Worm (Caenorhabditis elegans) whole organism, young adult: ENCODE measurements around the gene cwp-1.

Experiments used
- B0261.1 ChIP-seq: sonication (generic microtip); optimal IDR thresholded peaks from 2 replicates; lab custom pipeline; 2016; ENCODE audit warnings: mild to moderate bottlenecking, missing genetic modification characterization, moderate library complexity, missing compliant biosample characterization
- D2030.7 ChIP-seq: fragments of 200-800 bp; sonication (Bioruptor generic); IDR thresholded peaks from 2 replicates; pipeline ENCODE4 v1.3.6; 2022; ENCODE audit warnings: missing genetic modification reagents, missing genetic modification characterization, missing compliant biosample characterization
- F22D6.2 ChIP-seq: sonication (generic microtip); optimal IDR thresholded peaks from 2 replicates; lab custom pipeline; 2016; ENCODE audit warnings: mild to moderate bottlenecking, missing genetic modification characterization, missing compliant biosample characterization
- F33H1.4 ChIP-seq: fragments of 200-800 bp; sonication (Bioruptor generic); IDR thresholded peaks from 2 replicates; pipeline ENCODE4 v1.3.6; 2022; ENCODE audit warnings: missing genetic modification reagents, missing genetic modification characterization, missing compliant biosample characterization
- F37B4.10 ChIP-seq: fragments of 200-800 bp; sonication (Bioruptor generic); IDR thresholded peaks from 2 replicates; pipeline ENCODE4 v1.3.6; 2022; ENCODE audit warnings: missing genetic modification characterization, missing compliant biosample characterization
- F49E8.2 ChIP-seq: sonication (generic microtip); optimal IDR thresholded peaks from 3 replicates; lab custom pipeline; 2017; ENCODE audit warnings: missing genetic modification characterization, mild to moderate bottlenecking, missing compliant biosample characterization, antibody characterized with exemption, moderate library complexity; ENCODE audit not compliant: insufficient read depth
- F52B5.7 ChIP-seq: sonication (generic microtip); optimal IDR thresholded peaks from 2 replicates; lab custom pipeline; 2016; ENCODE audit warnings: mild to moderate bottlenecking, missing genetic modification characterization, missing compliant biosample characterization
- K11D2.4 ChIP-seq: fragments of 200-800 bp; sonication (Bioruptor generic); IDR thresholded peaks from 2 replicates; pipeline ENCODE4 v1.3.6; 2022; ENCODE audit warnings: missing genetic modification reagents, missing genetic modification characterization, missing compliant biosample characterization
- K12H6.12 ChIP-seq: fragments of 200-800 bp; sonication (Bioruptor generic); optimal IDR thresholded peaks from 2 replicates; lab custom pipeline; 2018; ENCODE audit warnings: mild to moderate bottlenecking, missing genetic modification characterization, missing compliant biosample characterization
- Y53G8AR.9 ChIP-seq: fragments of 200-800 bp; sonication (Bioruptor generic); conservative IDR thresholded peaks from 2 replicates; pipeline ENCODE4 v1.3.6; 2022; ENCODE audit warnings: missing genetic modification reagents, missing genetic modification characterization, missing compliant biosample characterization
- ZK185.1 ChIP-seq: sonication (generic microtip); optimal IDR thresholded peaks from 2 replicates; lab custom pipeline; 2016; ENCODE audit warnings: mild to moderate bottlenecking, missing genetic modification characterization, missing compliant biosample characterization; ENCODE audit not compliant: poor library complexity, severe bottlenecking
- atf-7 ChIP-seq: sonication (generic microtip); optimal IDR thresholded peaks from 2 replicates; lab custom pipeline; 2017; ENCODE audit warnings: mild to moderate bottlenecking, missing genetic modification characterization, missing compliant biosample characterization
- attf-5 ChIP-seq: fragments of 200-800 bp; sonication (Bioruptor generic); optimal IDR thresholded peaks from 2 replicates; lab custom pipeline; 2018; ENCODE audit warnings: mild to moderate bottlenecking, missing genetic modification characterization, missing compliant biosample characterization
- attf-6 ChIP-seq: fragments of 200-800 bp; sonication (Bioruptor generic); IDR thresholded peaks from 2 replicates; pipeline ENCODE4 v1.3.6; 2022; ENCODE audit warnings: missing genetic modification reagents, missing genetic modification characterization, missing compliant biosample characterization
- bed-2 ChIP-seq: fragments of 200-800 bp; sonication (Bioruptor generic); IDR thresholded peaks from 2 replicates; pipeline ENCODE4 v1.3.6; 2022; ENCODE audit warnings: missing genetic modification reagents, missing genetic modification characterization, missing compliant biosample characterization
- ccch-3 ChIP-seq: fragments of 200-800 bp; sonication (Bioruptor generic); optimal IDR thresholded peaks from 2 replicates; lab custom pipeline; 2018; ENCODE audit warnings: mild to moderate bottlenecking, missing genetic modification characterization, missing compliant biosample characterization
- ceh-91 ChIP-seq: fragments of 200-800 bp; sonication (Bioruptor generic); IDR thresholded peaks from 2 replicates; pipeline ENCODE4 v1.3.6; 2022; ENCODE audit warnings: missing genetic modification reagents, missing genetic modification characterization, missing compliant biosample characterization
- die-1 ChIP-seq: sonication (generic microtip); optimal IDR thresholded peaks from 2 replicates; lab custom pipeline; 2016; ENCODE audit warnings: missing genotype, mild to moderate bottlenecking, missing genetic modification characterization, missing compliant biosample characterization
- dpff-1 ChIP-seq: sonication (generic microtip); optimal IDR thresholded peaks from 2 replicates; lab custom pipeline; 2017; ENCODE audit warnings: mild to moderate bottlenecking, missing genetic modification characterization, missing compliant biosample characterization
- efl-1 ChIP-seq: fragments of 150-350 bp; optimal IDR thresholded peaks from 2 replicates; lab custom pipeline; 2014; ENCODE audit warnings: missing biosample characterization, missing genetic modification reagents, missing genetic modification characterization
- ekl-4 ChIP-seq: fragments of 200-800 bp; sonication (Bioruptor generic); IDR thresholded peaks from 2 replicates; pipeline ENCODE4 v1.3.6; 2022; ENCODE audit warnings: missing genetic modification reagents, missing genetic modification characterization, missing compliant biosample characterization
- fkh-3 ChIP-seq: sonication (generic microtip); optimal IDR thresholded peaks from 2 replicates; lab custom pipeline; 2016; ENCODE audit warnings: mild to moderate bottlenecking, missing genetic modification characterization, missing compliant biosample characterization
- hmg-1.2 ChIP-seq: fragments of 200-800 bp; sonication (Bioruptor generic); IDR thresholded peaks from 2 replicates; pipeline ENCODE4 v1.3.6; 2022; ENCODE audit warnings: missing genetic modification reagents, missing genetic modification characterization, missing compliant biosample characterization
- hrde-1 ChIP-seq: sonication (generic microtip); optimal IDR thresholded peaks from 2 replicates; lab custom pipeline; 2016; ENCODE audit warnings: missing genetic modification characterization, mild to moderate bottlenecking, missing compliant biosample characterization, moderate library complexity, missing genotype, missing genetic modification reagents, borderline replicate concordance
- lag-1 ChIP-seq: fragments of 200-800 bp; sonication (Bioruptor generic); IDR thresholded peaks from 2 replicates; pipeline ENCODE4 v1.3.6; 2022; ENCODE audit warnings: missing genetic modification reagents, missing genetic modification characterization, missing compliant biosample characterization
- lin-26 ChIP-seq: fragments of 200-800 bp; sonication (Bioruptor generic); IDR thresholded peaks from 2 replicates; pipeline ENCODE4 v1.3.6; 2022; ENCODE audit warnings: missing genetic modification reagents, missing genetic modification characterization, missing compliant biosample characterization
- lin-40 ChIP-seq: sonication (generic microtip); optimal IDR thresholded peaks from 2 replicates; lab custom pipeline; 2016; ENCODE audit warnings: missing genetic modification characterization, mild to moderate bottlenecking, missing compliant biosample characterization, missing genotype, missing genetic modification reagents
- lsl-1 ChIP-seq: fragments of 200-800 bp; sonication (Bioruptor generic); optimal IDR thresholded peaks from 2 replicates; lab custom pipeline; 2018; ENCODE audit warnings: mild to moderate bottlenecking, missing genetic modification characterization, moderate library complexity, missing compliant biosample characterization
- lsy-27 ChIP-seq: sonication (generic microtip); optimal IDR thresholded peaks from 2 replicates; lab custom pipeline; 2017; ENCODE audit warnings: missing genetic modification characterization, mild to moderate bottlenecking, missing compliant biosample characterization, antibody characterized with exemption, missing genotype, borderline replicate concordance; ENCODE audit not compliant: insufficient read depth
- madf-6 ChIP-seq: fragments of 200-800 bp; sonication (Bioruptor generic); IDR thresholded peaks from 2 replicates; pipeline ENCODE4 v1.3.6; 2022; ENCODE audit warnings: missing genetic modification reagents, missing genetic modification characterization, missing compliant biosample characterization
- madf-8 ChIP-seq: fragments of 200-800 bp; sonication (Bioruptor generic); conservative IDR thresholded peaks from 2 replicates; pipeline ENCODE4 v1.3.6; 2022; ENCODE audit warnings: missing genetic modification reagents, missing genetic modification characterization, missing compliant biosample characterization
- mcd-1 ChIP-seq: fragments of 200-800 bp; sonication (Bioruptor generic); IDR thresholded peaks from 2 replicates; pipeline ENCODE4 v1.3.6; 2022; ENCODE audit warnings: missing genetic modification reagents, missing genetic modification characterization, missing compliant biosample characterization
- mel-28 ChIP-seq: sonication (generic microtip); optimal IDR thresholded peaks from 2 replicates; lab custom pipeline; 2016; ENCODE audit warnings: borderline replicate concordance, mild to moderate bottlenecking, missing genetic modification characterization, missing compliant biosample characterization
- nfya-1 ChIP-seq: sonication (generic microtip); optimal IDR thresholded peaks from 2 replicates; lab custom pipeline; 2017; ENCODE audit warnings: antibody characterized with exemption, missing compliant biosample characterization, missing genetic modification characterization, borderline replicate concordance; ENCODE audit not compliant: insufficient read depth
- nfyb-1 ChIP-seq: fragments of 200-800 bp; sonication (Bioruptor generic); IDR thresholded peaks from 2 replicates; pipeline ENCODE4 v1.3.6; 2022; ENCODE audit warnings: missing genetic modification reagents, missing genetic modification characterization, missing compliant biosample characterization
- nhr-179 ChIP-seq: sonication (generic microtip); optimal IDR thresholded peaks from 2 replicates; lab custom pipeline; 2016; ENCODE audit warnings: mild to moderate bottlenecking, missing genetic modification characterization, missing compliant biosample characterization
- pbrm-1 ChIP-seq: fragments of 200-800 bp; sonication (Bioruptor generic); IDR thresholded peaks from 2 replicates; pipeline ENCODE4 v1.3.6; 2022; ENCODE audit warnings: missing genetic modification reagents, missing genetic modification characterization, missing compliant biosample characterization
- rpc-1 ChIP-seq, 2 experiments: fragments of 150-350 bp in 1 of 2; sonication (generic microtip) in 1 of 2; optimal IDR thresholded peaks; 2 replicates each; lab custom pipeline; 2014 to 2018; ENCODE audit warnings: missing biosample characterization in 1 of 2, missing genetic modification characterization in 1 of 2, missing genetic modification reagents in 1 of 2, missing genotype in 1 of 2
- snpc-1.1 ChIP-seq: sonication (generic microtip); optimal IDR thresholded peaks from 2 replicates; lab custom pipeline; 2017; ENCODE audit warnings: missing genetic modification characterization, mild to moderate bottlenecking, missing compliant biosample characterization, antibody characterized with exemption, moderate library complexity, missing genotype, missing genetic modification reagents; ENCODE audit not compliant: insufficient read depth
- tbx-9 ChIP-seq: sonication (generic microtip); optimal IDR thresholded peaks from 2 replicates; lab custom pipeline; 2016; ENCODE audit warnings: borderline replicate concordance, missing genetic modification characterization, inconsistent platforms, missing compliant biosample characterization
- ztf-25 ChIP-seq: fragments of 200-800 bp; sonication (Bioruptor generic); IDR thresholded peaks from 2 replicates; pipeline ENCODE4 v1.3.6; 2022; ENCODE audit warnings: missing genetic modification reagents, missing genetic modification characterization, missing compliant biosample characterization
- ztf-3 ChIP-seq: fragments of 200-800 bp; sonication (Bioruptor generic); optimal IDR thresholded peaks from 2 replicates; lab custom pipeline; 2018; ENCODE audit warnings: mild to moderate bottlenecking, missing genetic modification characterization, missing compliant biosample characterization
- ztf-6 ChIP-seq: fragments of 200-800 bp; sonication (Bioruptor generic); IDR thresholded peaks from 2 replicates; pipeline ENCODE4 v1.3.6; 2022; ENCODE audit warnings: missing genetic modification reagents, missing genetic modification characterization, missing compliant biosample characterization

Gene cwp-1

ce11 chrV:4826710-4827380 is 14.2 kb downstream of the cwp-1 start, which contains the start of the genes hsp-6 and C37H5.5 (continued):
- peak; percentile 75 for TF ChIP-seq attf-5 (GFP tag; lab: Kevin White, UChicago)
- TF ChIP-seq F22D6.2 (tag; lab: Kevin White, UChicago): no peak
- TF ChIP-seq ztf-6: 0 out of 2 replicates have a peak, but pooled peaks have one; percentile 30
- TF ChIP-seq ZK185.1 (tag; lab: Kevin White, UChicago): peak; percentile 54
- TF ChIP-seq Y53G8AR.9: peak; percentile 82
- peak; percentile 45 for TF ChIP-seq snpc-1.1 (tag; lab: Kevin White, UChicago)
- peak; percentile 64; the same call in 1 of the 2 replicates for TF ChIP-seq lin-26 (GFP tag; lab: Robert Waterston, UW)
- TF ChIP-seq rpc-1 (optimal IDR thresholded peaks at IDR 0.05; lab: Kevin White, UChicago): peak; percentile 43
- no peak for TF ChIP-seq rpc-1 (tag; optimal IDR thresholded peaks at IDR 0.05; lab: Kevin White, UChicago)
- no peak for TF ChIP-seq bed-2 (GFP tag; lab: Robert Waterston, UW)
- peak; percentile 45 for TF ChIP-seq efl-1 (GFP tag; lab: Kevin White, UChicago)
- 0 out of 2 replicates have a peak, but pooled peaks have one; percentile 42 for TF ChIP-seq ekl-4
- TF ChIP-seq ccch-3 (GFP tag; lab: Kevin White, UChicago): no peak
- no peak for TF ChIP-seq tbx-9 (tag; lab: Kevin White, UChicago)
- TF ChIP-seq lin-40 (tag; lab: Kevin White, UChicago): peak; percentile 69
- TF ChIP-seq hmg-1.2: peak; percentile 70
- TF ChIP-seq, all 124 proteins: peak for 52

ce11 chrV:4823683-4824391 is 17.2 kb downstream of the cwp-1 start:
- TF ChIP-seq F49E8.2 (tag; lab: Kevin White, UChicago) (peak; percentile 14), ceh-91 (GFP tag; lab: Robert Waterston, UW) (no peak), die-1 (tag; lab: Kevin White, UChicago) (peak; percentile 43), ekl-4 (peak; percentile 7; the same call in 1 of the 2 replicates), nfyb-1 (GFP tag; lab: Robert Waterston, UW) (peak; percentile 85), lsy-27 (tag; lab: Kevin White, UChicago) (no peak), nhr-179 (no peak), F52B5.7 (peak; percentile 74), mcd-1 (peak; percentile 11; the same call in 1 of the 2 replicates), pbrm-1 (peak; percentile 48), madf-8 (GFP tag; lab: Robert Waterston, UW) (no peak), atf-7 (tag; lab: Kevin White, UChicago) (peak; percentile 87), mel-28 (tag; lab: Kevin White, UChicago) (no peak), nfya-1 (no peak), lag-1 (GFP tag; lab: Robert Waterston, UW) (no peak), F33H1.4 (GFP tag; lab: Robert Waterston, UW) (no peak), ztf-3 (GFP tag; lab: Kevin White, UChicago) (peak; percentile 75), ztf-25 (GFP tag; lab: Robert Waterston, UW) (no peak), Y53G8AR.9 (0 out of 2 replicates have a peak, but pooled peaks have one; percentile 31), K11D2.4 (GFP tag; lab: Robert Waterston, UW) (0 out of 2 replicates have a peak, but pooled peaks have one; percentile 31), madf-6 (GFP tag; lab: Robert Waterston, UW) (peak; percentile 44), F37B4.10 (GFP tag; lab: Robert Waterston, UW) (no peak), fkh-3 (tag; lab: Kevin White, UChicago) (peak; percentile 48), hrde-1 (peak; percentile 62), D2030.7 (GFP tag; lab: Robert Waterston, UW) (no peak), dpff-1 (tag; lab: Kevin White, UChicago) (peak; percentile 85), K12H6.12 (tag; lab: Kevin White, UChicago) (peak; percentile 46), lsl-1 (peak; percentile 1), attf-6 (no peak), B0261.1 (peak; percentile 32)
